Fruit fly (Drosophila melanogaster) whole organism, adult: Measurements from ENCODE around the gene Nup133.

Source experiments
- CG11617 ChIP-seq: fragments of 200-800 bp; sonication (Bioruptor generic); optimal IDR thresholded peaks from 2 replicates; lab custom pipeline; 2017; ENCODE audit warnings: mild to moderate bottlenecking, missing biosample characterization, missing genetic modification reagents, missing genetic modification characterization
- CG12768 ChIP-seq: fragments of 200-800 bp; sonication (Bioruptor generic); optimal IDR thresholded peaks from 2 replicates; lab custom pipeline; 2017; ENCODE audit warnings: missing biosample characterization, missing genetic modification characterization, mild to moderate bottlenecking, moderate library complexity, missing genetic modification reagents
- CG14711 ChIP-seq: fragments of 200-800 bp; sonication (Bioruptor generic); optimal IDR thresholded peaks from 2 replicates; lab custom pipeline; 2018; ENCODE audit warnings: missing biosample characterization, mild to moderate bottlenecking, missing genetic modification characterization, moderate library complexity
- CG1620 ChIP-seq: fragments of 200-800 bp; sonication (Bioruptor generic); optimal IDR thresholded peaks from 2 replicates; lab custom pipeline; 2016; ENCODE audit warnings: missing biosample characterization, missing genetic modification characterization
- CG33017 ChIP-seq: fragments of 200-800 bp; sonication (Bioruptor generic); optimal IDR thresholded peaks from 2 replicates; lab custom pipeline; 2018; ENCODE audit warnings: missing biosample characterization, mild to moderate bottlenecking, missing genetic modification characterization, moderate library complexity
- CG5204 ChIP-seq: fragments of 200-800 bp; sonication (Bioruptor generic); optimal IDR thresholded peaks from 2 replicates; lab custom pipeline; 2016; ENCODE audit warnings: missing biosample characterization, missing genetic modification characterization
- CG7045 ChIP-seq: fragments of 200-800 bp; sonication (Bioruptor generic); optimal IDR thresholded peaks from 2 replicates; lab custom pipeline; 2017; ENCODE audit warnings: missing biosample characterization, mild to moderate bottlenecking, missing genetic modification characterization
- CG7101 ChIP-seq: fragments of 200-800 bp; sonication (Bioruptor generic); optimal IDR thresholded peaks from 2 replicates; lab custom pipeline; 2018; ENCODE audit warnings: missing biosample characterization, mild to moderate bottlenecking, missing genetic modification characterization, moderate library complexity
- Clk ChIP-seq: fragments of 200-800 bp; sonication (Bioruptor generic); optimal IDR thresholded peaks from 2 replicates; lab custom pipeline; 2017; ENCODE audit warnings: missing biosample characterization, missing genetic modification characterization
- Crg-1 ChIP-seq: fragments of 200-800 bp; sonication (Bioruptor generic); optimal IDR thresholded peaks from 2 replicates; lab custom pipeline; 2016; ENCODE audit warnings: missing biosample characterization, missing genetic modification characterization
- Hr96 ChIP-seq: fragments of 200-800 bp; sonication (Bioruptor generic); optimal IDR thresholded peaks from 2 replicates; lab custom pipeline; 2016; ENCODE audit warnings: missing biosample characterization, missing genetic modification characterization
- Mnt ChIP-seq: fragments of 200-800 bp; sonication (Bioruptor generic); optimal IDR thresholded peaks from 2 replicates; lab custom pipeline; 2016; ENCODE audit warnings: missing biosample characterization, mild to moderate bottlenecking, missing genetic modification characterization
- bab1 ChIP-seq: fragments of 200-800 bp; sonication (Bioruptor generic); optimal IDR thresholded peaks from 3 replicates; lab custom pipeline; 2019; ENCODE audit warnings: missing biosample characterization, mild to moderate bottlenecking, missing genetic modification characterization, moderate library complexity
- cic ChIP-seq: fragments of 200-800 bp; sonication (Bioruptor generic); optimal IDR thresholded peaks from 2 replicates; lab custom pipeline; 2017; ENCODE audit warnings: missing biosample characterization, mild to moderate bottlenecking, missing genetic modification characterization, moderate library complexity
- cnc ChIP-seq, 2 experiments: fragments of >200 bp; optimal IDR thresholded peaks; 2 replicates each; lab custom pipeline; 2017
- kay ChIP-seq: fragments of 200-800 bp; sonication (Bioruptor generic); peaks from one replicate; lab custom pipeline; 2016; ENCODE audit warnings: missing biosample characterization, missing genetic modification characterization, borderline replicate concordance
- ovo ChIP-seq: fragments of 200-800 bp; sonication (Bioruptor generic); optimal IDR thresholded peaks from 2 replicates; lab custom pipeline; 2016; ENCODE audit warnings: missing biosample characterization, missing genetic modification characterization
- pad ChIP-seq: fragments of 200-800 bp; sonication (Bioruptor generic); optimal IDR thresholded peaks from 3 replicates; lab custom pipeline; 2017; ENCODE audit warnings: missing biosample characterization, missing genetic modification characterization, mild to moderate bottlenecking, moderate library complexity, missing genetic modification reagents
- tj ChIP-seq: fragments of 200-800 bp; sonication (Bioruptor generic); optimal IDR thresholded peaks from 3 replicates; lab custom pipeline; 2017; ENCODE audit warnings: missing biosample characterization, mild to moderate bottlenecking, missing genetic modification characterization, moderate library complexity
- toe ChIP-seq: fragments of 200-800 bp; sonication (Bioruptor generic); optimal IDR thresholded peaks from 2 replicates; lab custom pipeline; 2016; ENCODE audit warnings: missing biosample characterization, missing genetic modification characterization

Gene Nup133

DNA sequence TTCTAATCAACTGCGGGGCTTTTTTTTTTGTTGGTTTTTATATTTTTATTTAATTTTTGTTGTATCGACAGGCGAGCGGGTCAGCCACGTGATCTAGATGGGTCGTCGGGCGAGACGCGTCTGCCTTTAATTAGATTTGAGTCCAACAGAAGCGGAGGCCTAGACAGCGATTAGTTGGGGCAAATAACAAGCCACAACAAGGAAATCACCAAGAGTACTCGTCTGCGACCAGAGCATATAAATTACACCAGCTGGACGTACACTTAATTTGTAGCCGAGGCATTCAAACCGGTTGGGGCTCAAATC, 5.5 kb upstream of the Nup133 start:
- no peak for TF ChIP-seq Crg-1 (GFP tag; lab: Kevin White, UChicago)
- TF ChIP-seq CG33017 (tag; lab: Kevin White, UChicago) = no peak
- no peak for TF ChIP-seq cic (GFP tag; lab: Kevin White, UChicago)

DNA sequence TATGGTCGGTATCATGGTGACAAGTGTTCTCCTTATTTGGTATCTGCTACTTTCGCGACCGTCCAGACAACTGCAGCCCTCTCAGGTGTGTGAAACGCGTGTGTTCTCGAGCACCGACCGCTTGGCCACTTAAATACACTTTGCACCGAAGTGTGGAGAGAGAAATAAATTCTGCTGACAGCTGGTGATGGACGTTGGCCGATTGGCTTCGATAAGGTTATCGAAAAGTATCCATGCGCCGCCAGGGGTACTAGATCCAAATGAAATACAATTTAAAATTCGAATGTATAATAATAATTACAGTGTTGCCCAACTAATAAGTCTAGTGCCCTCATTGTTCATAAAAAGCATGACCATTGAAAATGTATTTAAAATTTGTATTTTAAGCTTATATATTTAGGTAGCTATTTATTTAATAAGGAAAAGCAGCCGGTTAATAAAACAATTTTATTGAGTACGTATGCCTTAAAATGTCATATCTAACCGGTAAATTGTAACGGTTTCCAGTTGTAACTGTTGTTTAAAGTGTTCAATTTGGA, 4.0 kb upstream of the Nup133 start, which contains the start of the genes Gclm and CG17625:
TSS of gene Gclm (minus strand) at position 175 of the 539 bp plus-strand sequence.
TSS of gene CG17625 (plus strand) at position 514 of the 539 bp plus-strand sequence.
- TF ChIP-seq CG12768 (GFP tag; lab: Kevin White, UChicago) (peak; percentile 76), cic (GFP tag; lab: Kevin White, UChicago) (peak; percentile 50), Clk (no peak), CG14711 (peak; percentile 49), bab1 (peak; percentile 80), CG5204 (GFP tag; lab: Kevin White, UChicago) (peak; percentile 52), kay (no peak), Hr96 (GFP tag; lab: Kevin White, UChicago) (peak; percentile 55), CG7101 (peak; percentile 73), CG7045 (peak; percentile 38), cnc (optimal IDR thresholded peaks at IDR 0.05; lab: Kevin White, UChicago) (no peak), Mnt (GFP tag; lab: Kevin White, UChicago) (peak; percentile 86), CG11617 (GFP tag; lab: Kevin White, UChicago) (peak; percentile 45), CG1620 (GFP tag; lab: Kevin White, UChicago) (peak; percentile 38), pad (GFP tag; lab: Kevin White, UChicago) (peak; percentile 30), Crg-1 (GFP tag; lab: Kevin White, UChicago) (no peak), CG33017 (tag; lab: Kevin White, UChicago) (peak; percentile 64), ovo (GFP tag; lab: Kevin White, UChicago) (peak; percentile 28), toe (GFP tag; lab: Kevin White, UChicago) (peak; percentile 59), tj (GFP tag; lab: Kevin White, UChicago) (peak; percentile 46)

DNA sequence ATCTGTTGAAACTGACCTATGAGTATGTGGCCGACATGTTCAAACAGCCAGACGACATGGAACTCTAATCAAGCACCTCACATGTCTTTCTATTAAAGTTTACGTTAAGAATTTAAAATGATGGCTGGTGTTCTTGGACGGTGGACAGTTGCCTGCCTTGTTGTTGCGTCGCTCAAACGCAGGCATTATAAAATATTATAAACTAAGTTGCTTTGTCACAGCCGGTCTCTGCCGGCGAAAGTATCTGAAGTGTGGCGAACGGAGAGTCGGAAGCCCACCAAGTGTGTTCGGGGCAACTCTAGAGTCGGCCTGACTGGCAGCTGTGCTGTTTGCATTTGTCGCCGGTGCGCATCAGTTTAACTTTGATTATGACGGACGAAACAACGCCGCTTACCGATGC, 4.3 kb downstream of the Nup133 start, which contains the start of gene cd:
TSS of gene cd (plus strand) at position 301 of the 400 bp plus-strand sequence.
- no peak for TF ChIP-seq Clk

DNA sequence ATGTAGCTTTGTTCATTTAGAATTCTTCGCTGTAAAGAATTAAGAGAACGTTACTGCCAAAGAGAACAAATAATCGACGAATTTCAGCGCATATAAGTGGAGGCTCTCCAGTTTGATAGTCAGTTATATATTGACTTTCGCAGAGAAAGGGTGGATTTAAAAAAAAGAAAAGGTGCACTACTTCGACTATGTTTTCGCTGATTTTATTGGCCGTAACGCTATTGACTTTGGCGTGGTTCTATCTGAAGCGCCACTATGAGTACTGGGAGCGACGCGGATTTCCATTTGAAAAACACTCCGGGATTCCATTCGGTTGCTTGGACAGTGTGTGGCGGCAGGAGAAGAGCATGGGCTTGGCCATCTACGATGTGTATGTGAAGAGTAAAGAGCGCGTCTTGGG, 7.8 kb downstream of the Nup133 start, which contains the start of gene Cyp6d4:
TSS of gene Cyp6d4 (plus strand) at position 112 of the 400 bp plus-strand sequence.
- no peak for TF ChIP-seq cnc (optimal IDR thresholded peaks at IDR 0.05; lab: Kevin White, UChicago)
- no peak for TF ChIP-seq toe (GFP tag; lab: Kevin White, UChicago)
- TF ChIP-seq Crg-1 (GFP tag; lab: Kevin White, UChicago) = no peak
- TF ChIP-seq bab1 = peak; percentile 11
- no peak for TF ChIP-seq ovo (GFP tag; lab: Kevin White, UChicago)
- no peak for TF ChIP-seq CG1620 (GFP tag; lab: Kevin White, UChicago)
- TF ChIP-seq tj (GFP tag; lab: Kevin White, UChicago) = no peak
- TF ChIP-seq CG7101 = no peak
- TF ChIP-seq CG7045 = no peak

- TF ChIP-seq Crg-1 (GFP tag; lab: Kevin White, UChicago) (no peak), tj (GFP tag; lab: Kevin White, UChicago) (no peak), cnc (optimal IDR thresholded peaks at IDR 0.05; lab: Kevin White, UChicago) (no peak), kay (no peak), CG12768 (GFP tag; lab: Kevin White, UChicago) (no peak), CG11617 (GFP tag; lab: Kevin White, UChicago) (no peak), Hr96 (GFP tag; lab: Kevin White, UChicago) (no peak), CG7101 (no peak)
Observed at dm6 chr3R:22701793-22702192, 11.4 kb downstream of the Nup133 start, which contains the start of the genes CG6972 and CCAP. Gene CG6972 (plus strand): TSS chr3R:22702007. Gene CCAP (minus strand): TSS chr3R:22702084.

DNA sequence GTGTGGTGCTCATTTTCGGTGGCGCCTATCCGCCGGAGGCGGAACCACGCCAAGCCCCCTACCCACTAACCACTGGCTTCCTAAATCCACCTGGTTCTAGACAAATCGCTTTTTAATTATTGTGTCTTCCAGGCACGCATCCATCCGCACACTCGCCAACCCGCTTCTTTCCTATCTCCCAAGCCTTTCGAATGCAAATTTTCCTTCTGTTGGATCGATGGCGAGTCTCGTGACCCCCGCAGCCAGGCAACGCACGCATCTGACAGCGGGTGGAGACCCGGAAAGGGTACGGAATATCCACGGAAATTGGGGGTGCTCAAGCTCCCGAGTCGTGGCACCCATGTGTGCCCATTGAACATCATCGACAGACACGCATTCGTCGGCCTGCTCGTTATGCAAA, 16.8 kb downstream of the Nup133 start, which contains the start of gene CG13842:
TSS of gene CG13842 (minus strand) at position 101 of the 400 bp plus-strand sequence.
- TF ChIP-seq CG11617 (GFP tag; lab: Kevin White, UChicago) (no peak), Mnt (GFP tag; lab: Kevin White, UChicago) (no peak), CG14711 (no peak), CG7101 (no peak), ovo (GFP tag; lab: Kevin White, UChicago) (no peak), cnc (optimal IDR thresholded peaks at IDR 0.05; lab: Kevin White, UChicago) (no peak), tj (GFP tag; lab: Kevin White, UChicago) (no peak), Crg-1 (GFP tag; lab: Kevin White, UChicago) (no peak), kay (no peak), toe (GFP tag; lab: Kevin White, UChicago) (no peak), pad (GFP tag; lab: Kevin White, UChicago) (no peak), CG1620 (GFP tag; lab: Kevin White, UChicago) (no peak), Hr96 (GFP tag; lab: Kevin White, UChicago) (no peak), Clk (no peak), CG5204 (GFP tag; lab: Kevin White, UChicago) (no peak), cic (GFP tag; lab: Kevin White, UChicago) (no peak), CG7045 (no peak), bab1 (no peak), CG33017 (tag; lab: Kevin White, UChicago) (no peak)

DNA sequence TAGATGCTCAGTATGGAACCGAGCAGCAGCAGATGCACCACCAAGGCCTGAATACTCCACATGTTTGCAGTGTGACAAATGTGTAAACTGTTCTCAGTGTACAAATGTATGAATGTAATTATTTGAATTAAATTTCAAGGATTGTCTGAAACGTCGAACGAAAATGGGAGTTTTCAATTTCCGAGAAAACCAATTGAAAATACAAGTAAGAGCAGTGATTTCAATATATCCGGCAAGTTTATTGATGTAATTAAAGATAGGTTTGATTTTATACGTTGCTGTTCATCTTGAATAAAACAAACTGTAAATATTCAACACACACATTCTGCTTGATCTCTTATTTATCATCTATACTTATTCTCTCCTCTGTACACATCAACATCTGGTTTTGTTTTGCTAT, 20.3 kb downstream of the Nup133 start, which contains the start of gene CG4907:
TSS of gene CG4907 (minus strand) at position 101 of the 400 bp plus-strand sequence.
- TF ChIP-seq tj (GFP tag; lab: Kevin White, UChicago) = no peak
- TF ChIP-seq CG5204 (GFP tag; lab: Kevin White, UChicago) = no peak
- TF ChIP-seq Mnt (GFP tag; lab: Kevin White, UChicago) = no peak
- no peak for TF ChIP-seq CG7045
- no peak for TF ChIP-seq toe (GFP tag; lab: Kevin White, UChicago)
- no peak for TF ChIP-seq CG1620 (GFP tag; lab: Kevin White, UChicago)
- no peak for TF ChIP-seq Clk
- TF ChIP-seq pad (GFP tag; lab: Kevin White, UChicago) = no peak
- TF ChIP-seq CG33017 (tag; lab: Kevin White, UChicago) = no peak
